Worm (Caenorhabditis elegans): ENCODE data around the gene col-96.

col-96 gene

DNA sequence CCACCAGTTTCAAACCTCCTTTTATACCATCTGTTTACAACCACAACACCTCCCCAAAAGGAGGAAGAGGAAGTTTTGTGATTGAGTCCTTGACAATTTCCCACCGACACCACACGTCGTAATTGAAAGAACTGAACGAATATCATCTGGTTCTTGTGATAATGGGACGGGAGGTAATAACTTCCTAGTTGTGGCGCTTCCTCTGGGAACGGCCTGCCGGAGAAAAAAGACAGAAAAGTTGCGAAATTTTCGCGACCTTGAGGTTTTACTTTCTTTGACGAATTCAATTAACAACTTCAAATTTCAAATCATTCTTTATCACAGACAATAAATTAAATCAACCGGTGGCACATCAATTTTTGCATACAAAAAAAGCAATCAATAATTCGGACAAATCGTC lies at the start of gene col-96:
col-96 (minus strand) TSS at position 101 of the 400 bp plus-strand sequence.
- TF ChIP-seq ref-1 (GFP tag; conservative IDR thresholded peaks at IDR 0.05) (no peak), ztf-23 (GFP tag; IDR thresholded peaks at IDR 0.05) (no peak), ztf-29 (GFP tag; IDR thresholded peaks at IDR 0.05) (no peak), klf-2 (GFP tag; conservative IDR thresholded peaks at IDR 0.05) (no peak), cog-1 (tag; optimal IDR thresholded peaks at IDR 0.05) (no peak), T22C8.4 (GFP tag; IDR thresholded peaks at IDR 0.05) (no peak), flt-1 (GFP tag; IDR thresholded peaks at IDR 0.05) (no peak), med-1 (GFP tag; optimal IDR thresholded peaks at IDR 0.05; ENCODE audit: insufficient read depth) (no peak), tab-1 (GFP tag; IDR thresholded peaks at IDR 0.05) (no peak)

DNA sequence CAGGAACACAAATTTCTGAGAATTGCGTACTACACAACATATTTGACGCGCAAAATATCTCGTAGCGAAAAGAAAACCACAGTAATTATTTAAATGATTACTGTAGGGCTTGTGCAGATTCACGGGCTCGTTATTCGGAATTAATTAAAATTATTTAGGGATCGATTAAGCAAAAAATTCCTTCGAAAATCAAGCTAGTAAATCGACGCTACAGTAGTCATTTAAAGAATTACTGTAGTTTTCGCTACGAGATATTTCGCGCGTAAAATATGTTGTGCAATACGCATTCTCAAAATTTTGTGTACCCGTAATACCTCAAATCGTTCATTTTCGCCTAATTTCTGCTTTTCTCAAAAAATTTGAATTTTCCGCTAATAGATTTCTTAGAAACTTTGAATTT lies 44.3 kb upstream of the col-96 start:
- TF ChIP-seq med-1 (GFP tag; optimal IDR thresholded peaks at IDR 0.05; ENCODE audit: insufficient read depth) (no peak), ref-1 (GFP tag; conservative IDR thresholded peaks at IDR 0.05) (no peak), T22C8.4 (GFP tag; IDR thresholded peaks at IDR 0.05) (no peak), klf-2 (GFP tag; conservative IDR thresholded peaks at IDR 0.05) (no peak), ztf-23 (GFP tag; IDR thresholded peaks at IDR 0.05) (no peak), flt-1 (GFP tag; IDR thresholded peaks at IDR 0.05) (no peak), ztf-29 (GFP tag; IDR thresholded peaks at IDR 0.05) (no peak), tab-1 (GFP tag; IDR thresholded peaks at IDR 0.05) (no peak), cog-1 (tag; optimal IDR thresholded peaks at IDR 0.05) (no peak)

DNA sequence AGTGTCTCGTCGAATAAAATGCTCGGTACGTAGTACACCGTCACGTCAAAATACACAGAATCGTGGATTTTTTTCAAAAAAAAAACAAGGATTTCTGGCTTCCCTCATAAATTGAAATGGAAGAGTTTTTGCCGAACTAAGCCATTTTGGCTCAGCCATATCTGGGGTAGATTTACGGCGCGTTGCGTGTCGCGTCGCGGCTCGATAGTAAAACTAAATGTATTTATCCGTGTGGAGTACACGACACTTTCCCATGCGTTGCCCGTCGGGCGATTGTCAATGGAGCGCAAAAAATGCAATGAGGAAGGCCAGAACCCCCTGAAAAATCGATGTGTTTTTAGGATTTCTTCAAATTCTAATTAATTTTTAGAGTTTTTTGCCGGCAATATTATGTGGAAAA lies 43.7 kb upstream of the col-96 start:
- no peak for TF ChIP-seq klf-2 (GFP tag; conservative IDR thresholded peaks at IDR 0.05)
- no peak for TF ChIP-seq T22C8.4 (GFP tag; IDR thresholded peaks at IDR 0.05)
- no peak for TF ChIP-seq tab-1 (GFP tag; IDR thresholded peaks at IDR 0.05)
- no peak for TF ChIP-seq ref-1 (GFP tag; conservative IDR thresholded peaks at IDR 0.05)
- no peak for TF ChIP-seq ztf-29 (GFP tag; IDR thresholded peaks at IDR 0.05)
- TF ChIP-seq cog-1 (tag; optimal IDR thresholded peaks at IDR 0.05): no peak
- TF ChIP-seq ztf-23 (GFP tag; IDR thresholded peaks at IDR 0.05): no peak
- TF ChIP-seq med-1 (GFP tag; optimal IDR thresholded peaks at IDR 0.05; ENCODE audit: insufficient read depth): no peak
- TF ChIP-seq flt-1 (GFP tag; IDR thresholded peaks at IDR 0.05): no peak

DNA sequence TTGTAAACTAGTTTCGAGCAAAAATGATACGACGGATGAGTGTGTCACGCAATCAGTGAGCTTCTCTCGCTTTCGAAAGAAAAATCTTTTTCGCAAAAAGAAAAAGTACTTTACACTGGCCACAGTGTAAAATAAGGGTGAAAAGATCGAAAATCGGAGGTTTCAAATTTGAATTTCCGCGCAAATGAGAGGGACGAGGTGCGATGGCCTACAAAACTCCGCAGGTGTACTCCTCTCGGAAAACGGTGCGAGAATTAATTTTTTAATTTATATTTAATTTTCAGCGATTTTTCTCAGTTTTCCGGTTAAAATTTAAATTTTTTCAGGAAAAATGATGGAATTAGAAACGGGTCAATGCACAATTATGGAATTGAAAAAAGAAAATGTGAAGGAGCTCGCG lies 40.2 kb upstream of the col-96 start, which contains the start of gene mrt-2:
mrt-2 (plus strand) TSS at position 49 of the 400 bp plus-strand sequence.
- TF ChIP-seq ref-1 (GFP tag; conservative IDR thresholded peaks at IDR 0.05) (no peak), flt-1 (GFP tag; IDR thresholded peaks at IDR 0.05) (peak; percentile 78), ztf-23 (GFP tag; IDR thresholded peaks at IDR 0.05) (0 out of 2 replicates have a peak, but pooled peaks have one; percentile 56), T22C8.4 (GFP tag; IDR thresholded peaks at IDR 0.05) (peak; percentile 10; the same call in 1 of the 2 replicates), tab-1 (GFP tag; IDR thresholded peaks at IDR 0.05) (no peak), cog-1 (tag; optimal IDR thresholded peaks at IDR 0.05) (peak; percentile 28), med-1 (GFP tag; optimal IDR thresholded peaks at IDR 0.05; ENCODE audit: insufficient read depth) (no peak), klf-2 (GFP tag; conservative IDR thresholded peaks at IDR 0.05) (0 out of 2 replicates have a peak, but pooled peaks have one; percentile 33)

DNA sequence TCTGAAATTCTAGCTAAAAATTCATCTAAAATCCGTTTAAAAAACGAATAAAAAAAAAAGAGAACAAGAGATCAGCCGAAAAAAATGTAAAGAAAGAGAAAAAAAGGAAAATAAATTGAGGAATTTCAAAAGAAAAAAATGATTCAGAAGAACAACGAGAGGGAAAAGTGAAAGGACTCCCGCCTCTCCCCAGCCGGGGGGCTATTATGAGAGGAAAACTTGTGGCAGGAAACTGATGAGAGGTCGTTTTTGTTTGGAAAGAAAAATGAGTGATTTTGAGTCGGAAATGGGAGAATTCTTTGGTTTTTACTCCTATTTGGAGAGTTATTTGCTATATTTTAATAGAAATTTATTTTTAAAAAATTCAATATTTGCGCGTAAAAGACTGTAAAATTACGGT lies 35.6 kb upstream of the col-96 start:
- no peak for TF ChIP-seq cog-1 (tag; optimal IDR thresholded peaks at IDR 0.05)
- TF ChIP-seq ztf-29 (GFP tag; IDR thresholded peaks at IDR 0.05): no peak
- no peak for TF ChIP-seq flt-1 (GFP tag; IDR thresholded peaks at IDR 0.05)
- TF ChIP-seq klf-2 (GFP tag; conservative IDR thresholded peaks at IDR 0.05): no peak
- TF ChIP-seq med-1 (GFP tag; optimal IDR thresholded peaks at IDR 0.05; ENCODE audit: insufficient read depth): no peak
- no peak for TF ChIP-seq ztf-23 (GFP tag; IDR thresholded peaks at IDR 0.05)
- TF ChIP-seq T22C8.4 (GFP tag; IDR thresholded peaks at IDR 0.05): no peak
- TF ChIP-seq tab-1 (GFP tag; IDR thresholded peaks at IDR 0.05): no peak
- TF ChIP-seq ref-1 (GFP tag; conservative IDR thresholded peaks at IDR 0.05): no peak

DNA sequence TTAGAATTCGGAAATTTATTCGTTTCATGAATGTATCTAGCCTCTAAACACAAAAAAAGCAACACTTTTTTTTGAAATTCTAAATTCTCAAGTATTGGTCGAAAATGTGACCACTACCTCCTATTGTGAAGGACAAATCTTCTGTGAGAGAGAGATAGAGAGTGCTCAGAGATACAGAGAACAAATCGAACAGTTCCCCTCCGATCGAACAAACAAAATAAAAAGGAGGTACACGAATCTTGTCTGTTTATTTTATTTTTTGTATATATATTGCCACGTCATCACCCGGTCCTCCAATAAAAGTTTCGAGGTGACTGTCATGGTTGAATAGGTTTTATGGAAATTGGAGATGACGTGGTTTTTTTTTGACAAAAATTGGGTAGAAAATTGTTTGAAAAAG lies 34.3 kb upstream of the col-96 start:
- no peak for TF ChIP-seq med-1 (GFP tag; optimal IDR thresholded peaks at IDR 0.05; ENCODE audit: insufficient read depth)

DNA sequence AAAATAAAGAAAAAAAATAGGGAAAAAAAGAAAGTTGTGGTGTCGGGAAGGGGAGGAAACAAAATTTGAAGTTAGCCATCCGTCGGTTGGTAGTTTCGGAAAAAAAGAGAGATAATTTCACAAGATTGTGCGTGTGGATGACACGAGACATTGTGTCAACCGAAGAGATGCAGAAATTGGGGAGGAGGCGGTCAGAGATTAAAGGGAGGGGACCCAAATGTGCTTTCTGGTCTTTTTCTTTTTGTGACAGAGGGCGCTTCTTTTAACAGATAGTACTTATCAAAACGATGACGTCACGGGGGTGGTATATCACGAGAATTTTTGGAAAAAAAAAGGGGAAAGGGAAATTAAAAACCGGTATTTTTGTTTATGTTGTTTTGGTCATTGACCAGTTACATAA lies 31.9 kb upstream of the col-96 start:
- TF ChIP-seq med-1 (GFP tag; optimal IDR thresholded peaks at IDR 0.05; ENCODE audit: insufficient read depth): no peak
- no peak for TF ChIP-seq ztf-29 (GFP tag; IDR thresholded peaks at IDR 0.05)
- no peak for TF ChIP-seq ref-1 (GFP tag; conservative IDR thresholded peaks at IDR 0.05)
- no peak for TF ChIP-seq tab-1 (GFP tag; IDR thresholded peaks at IDR 0.05)

DNA sequence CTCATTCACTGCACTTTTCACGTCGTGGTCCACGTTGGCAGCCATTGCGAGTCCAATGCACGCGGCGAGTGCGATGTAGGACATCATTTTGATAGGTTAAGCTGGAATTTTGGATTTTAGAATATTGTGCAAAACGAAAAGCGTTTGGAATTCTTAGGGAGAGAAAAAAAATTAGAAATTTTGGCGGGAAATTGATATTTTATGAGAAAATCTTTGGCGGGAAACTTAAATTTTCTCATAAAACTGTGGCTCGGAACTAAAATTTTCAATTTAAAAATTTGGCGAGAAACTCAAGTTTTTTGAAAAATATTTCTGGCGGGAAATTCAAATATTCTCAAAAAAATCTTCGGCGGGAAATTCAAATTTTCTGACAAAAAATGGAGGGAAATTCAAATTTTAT lies 31.0 kb upstream of the col-96 start, which contains the start of gene sup-1:
sup-1 (minus strand) TSS at position 101 of the 400 bp plus-strand sequence.
- TF ChIP-seq ztf-29 (GFP tag; IDR thresholded peaks at IDR 0.05) (no peak), flt-1 (GFP tag; IDR thresholded peaks at IDR 0.05) (no peak), cog-1 (tag; optimal IDR thresholded peaks at IDR 0.05) (no peak), ref-1 (GFP tag; conservative IDR thresholded peaks at IDR 0.05) (no peak), klf-2 (GFP tag; conservative IDR thresholded peaks at IDR 0.05) (no peak), tab-1 (GFP tag; IDR thresholded peaks at IDR 0.05) (no peak), ztf-23 (GFP tag; IDR thresholded peaks at IDR 0.05) (no peak), T22C8.4 (GFP tag; IDR thresholded peaks at IDR 0.05) (no peak), med-1 (GFP tag; optimal IDR thresholded peaks at IDR 0.05; ENCODE audit: insufficient read depth) (no peak)

DNA sequence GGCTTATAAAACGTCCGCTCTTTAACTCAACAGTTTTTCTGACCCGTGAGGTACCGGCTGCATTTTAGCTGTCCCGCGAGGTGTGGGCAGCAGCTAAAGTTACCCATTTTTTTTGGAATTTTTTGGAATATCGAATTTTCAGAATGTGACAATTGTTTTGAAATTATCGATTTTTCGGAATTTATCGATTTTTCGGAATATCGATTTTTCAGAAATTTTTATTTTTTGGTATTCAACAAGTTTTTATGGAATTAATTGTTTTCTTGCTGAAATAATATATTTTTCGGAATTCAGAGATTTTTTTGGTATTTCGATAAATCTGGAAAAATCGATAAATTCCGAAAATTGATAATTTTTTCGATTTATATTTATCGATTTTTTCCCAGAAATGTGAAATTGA lies 26.4 kb upstream of the col-96 start:
- TF ChIP-seq tab-1 (GFP tag; IDR thresholded peaks at IDR 0.05) (no peak), T22C8.4 (GFP tag; IDR thresholded peaks at IDR 0.05) (peak; percentile 80)

DNA sequence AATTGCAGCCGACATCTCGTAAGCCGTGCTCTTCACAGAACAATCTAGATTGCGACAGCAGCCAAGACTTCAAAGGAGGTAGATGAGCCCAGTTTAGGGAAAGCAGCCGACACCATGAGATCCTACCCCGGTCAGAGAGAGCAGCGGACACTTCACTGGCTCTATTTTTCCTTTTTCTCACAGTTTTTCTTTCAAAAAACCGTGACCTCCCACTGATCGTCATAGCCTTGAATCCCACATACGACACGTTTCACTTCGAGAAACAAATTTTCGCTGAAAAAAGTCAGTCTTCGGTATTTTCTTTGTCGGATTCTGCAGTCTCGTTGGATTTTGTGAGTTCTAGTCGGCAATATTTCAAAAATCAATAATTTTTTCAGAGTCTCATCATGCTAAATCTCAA lies 25.5 kb upstream of the col-96 start, which contains the start of gene Y41C4A.21:
Y41C4A.21 (plus strand) TSS at position 301 of the 400 bp plus-strand sequence.
- TF ChIP-seq T22C8.4 (GFP tag; IDR thresholded peaks at IDR 0.05) (no peak), cog-1 (tag; optimal IDR thresholded peaks at IDR 0.05) (no peak), ref-1 (GFP tag; conservative IDR thresholded peaks at IDR 0.05) (no peak), ztf-23 (GFP tag; IDR thresholded peaks at IDR 0.05) (no peak), tab-1 (GFP tag; IDR thresholded peaks at IDR 0.05) (no peak), med-1 (GFP tag; optimal IDR thresholded peaks at IDR 0.05; ENCODE audit: insufficient read depth) (no peak)
